Worm (Caenorhabditis elegans) whole organism, dauer: ENCODE measurements around the gene Y53C12B.7.
"Not testable (repeated sequence)": the region's sequence is repeated elsewhere in the genome, so short reads cannot be mapped to it uniquely, and the experiment has no call there.

Source experiments
- unc-62 ChIP-seq: sonication (generic microtip); optimal IDR thresholded peaks from 2 replicates; lab custom pipeline; 2017; ENCODE audit warnings: missing biosample characterization, missing genetic modification reagents, missing genetic modification characterization

The Y53C12B.7 gene

ce11 chrII:9764696-9765095 is 11.7 kb upstream of the Y53C12B.7 start:
- no peak for TF ChIP-seq unc-62 (GFP tag; lab: Kevin White, UChicago)

- TF ChIP-seq unc-62 (GFP tag; lab: Kevin White, UChicago): no peak
These were observed 6.4 kb upstream of the Y53C12B.7 start for ce11 chrII:9759382-9759781.

DNA sequence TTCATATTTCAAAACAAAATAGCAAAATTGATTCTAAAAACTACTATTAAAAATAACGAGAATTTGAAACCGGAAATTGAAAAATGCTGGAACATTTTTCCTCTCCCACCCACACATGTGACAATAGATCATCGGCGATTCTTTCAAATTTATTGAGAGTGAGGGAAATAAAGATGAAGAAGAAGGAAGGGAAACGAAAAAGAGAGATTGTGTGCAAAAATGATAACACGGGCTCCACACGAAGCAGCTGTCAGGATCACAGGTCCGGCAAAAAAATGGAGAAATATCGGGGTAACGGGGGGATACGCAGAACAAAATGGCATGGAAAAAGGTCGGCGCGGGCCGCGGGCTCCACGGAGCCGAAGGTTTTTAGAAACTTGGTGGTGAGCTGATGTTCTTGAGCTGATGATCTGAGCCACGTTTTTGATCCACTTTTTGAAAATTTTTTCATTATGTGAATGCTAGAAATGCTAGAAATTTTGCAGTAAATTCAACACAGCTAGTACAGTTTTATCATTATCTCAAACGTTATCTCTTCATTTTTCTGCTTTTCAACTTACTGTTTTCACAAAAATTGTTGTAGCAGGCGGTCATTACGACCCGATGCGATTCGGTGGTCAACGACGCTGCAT is 4.7 kb upstream of the Y53C12B.7 start, which contains the start of gene shk-1:
shk-1 (plus strand) TSS at position 582 of the 632 bp plus-strand sequence.
- no peak for TF ChIP-seq unc-62 (GFP tag; lab: Kevin White, UChicago)

DNA sequence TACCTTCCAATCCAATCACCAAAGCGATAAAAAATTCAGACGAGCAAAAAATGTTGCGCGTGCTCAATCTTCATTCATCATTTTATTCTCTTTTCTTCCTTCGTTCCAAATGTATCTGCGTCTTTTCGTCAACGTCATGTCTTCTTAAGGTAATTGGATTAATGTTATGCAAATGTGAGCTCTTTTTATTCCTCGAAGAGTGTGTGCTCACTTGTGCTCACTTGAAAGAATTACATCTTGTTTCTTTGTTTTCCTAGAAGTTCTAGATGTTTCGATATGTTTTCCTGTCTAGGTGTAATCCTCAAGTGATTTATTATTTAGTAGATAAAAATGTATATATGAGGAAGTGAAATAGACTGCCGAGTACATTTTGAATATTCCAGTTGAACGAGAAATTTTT is 2.4 kb upstream of the Y53C12B.7 start:
- TF ChIP-seq unc-62 (GFP tag; lab: Kevin White, UChicago): no peak

DNA sequence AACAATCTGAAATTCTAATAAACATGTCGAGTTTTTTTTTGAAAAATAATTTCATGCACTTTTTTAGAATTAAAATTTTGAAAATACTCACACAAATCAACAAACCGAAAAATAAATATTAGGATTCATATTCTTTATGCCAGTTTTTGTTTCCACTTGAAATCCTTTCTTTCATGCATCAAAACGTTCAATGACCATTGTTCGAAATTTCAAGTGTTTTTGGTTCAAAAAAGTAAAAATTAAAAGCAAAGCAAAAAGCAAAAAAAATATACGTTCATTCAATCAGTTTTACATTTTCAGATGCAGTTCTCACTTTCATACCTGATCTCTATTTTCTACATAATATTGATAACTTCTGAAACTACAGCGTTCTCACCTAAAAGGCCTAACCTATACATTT is 712 bp upstream of the Y53C12B.7 start, which contains the start of gene ZK1321.1:
ZK1321.1 (plus strand) TSS at position 301 of the 400 bp plus-strand sequence.
- no peak for TF ChIP-seq unc-62 (GFP tag; lab: Kevin White, UChicago)

ce11 chrII:9752278-9752677 is 740 bp downstream of the Y53C12B.7 start:
- TF ChIP-seq unc-62 (GFP tag; lab: Kevin White, UChicago): no peak

ce11 chrII:9746069-9746468 is 6.9 kb downstream of the Y53C12B.7 start, which contains the start of the genes Y53C12B.1 and nos-3:
TSS of gene Y53C12B.1 (minus strand) at chrII:9746078.
TSS of gene nos-3 (plus strand) at chrII:9746316.
- no peak for TF ChIP-seq unc-62 (GFP tag; lab: Kevin White, UChicago)

ce11 chrII:9742784-9743183 is 10.2 kb downstream of the Y53C12B.7 start, which contains the start of gene pno-1:
TSS of gene pno-1 (minus strand) at chrII:9742884.
- no peak for TF ChIP-seq unc-62 (GFP tag; lab: Kevin White, UChicago)

DNA sequence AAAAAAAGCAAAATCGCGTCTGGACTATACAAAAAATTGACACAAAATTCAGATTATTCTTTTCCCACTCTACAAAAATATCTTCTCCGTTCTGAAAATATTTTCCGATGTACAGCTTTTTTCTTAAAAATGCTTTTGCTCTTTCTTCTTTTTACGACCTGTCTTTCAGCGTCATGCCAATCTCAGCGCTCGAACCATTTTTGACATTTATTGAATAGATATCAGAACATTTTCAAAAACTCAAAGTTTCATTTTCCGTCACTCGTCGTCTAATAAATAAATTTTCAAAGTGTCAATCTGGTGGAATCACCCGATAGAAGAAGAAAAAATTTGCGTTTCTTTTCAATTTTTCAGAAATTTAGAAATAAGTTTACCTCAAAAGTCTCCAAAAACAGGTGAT is 11.6 kb downstream of the Y53C12B.7 start:
- TF ChIP-seq unc-62 (GFP tag; lab: Kevin White, UChicago): no peak

DNA sequence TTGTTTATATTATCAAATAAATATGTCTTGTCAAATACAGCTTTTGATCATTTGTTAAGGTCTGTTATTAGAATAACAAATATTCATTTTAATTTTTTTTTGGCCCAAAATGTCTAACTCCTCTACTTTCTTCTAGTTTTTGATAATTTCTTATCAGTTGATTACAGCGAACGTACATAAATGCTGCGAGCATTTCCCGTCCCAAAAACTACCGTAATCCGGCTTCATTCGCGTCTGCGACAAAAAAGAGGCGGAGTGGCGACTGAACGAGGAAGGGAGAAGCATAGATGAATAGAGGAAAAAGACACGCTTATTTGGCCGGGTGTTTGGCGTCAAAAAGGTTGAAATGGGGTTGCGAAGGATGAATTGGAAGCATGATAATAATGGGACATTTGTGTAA is 12.5 kb downstream of the Y53C12B.7 start:
- no peak for TF ChIP-seq unc-62 (GFP tag; lab: Kevin White, UChicago)

DNA sequence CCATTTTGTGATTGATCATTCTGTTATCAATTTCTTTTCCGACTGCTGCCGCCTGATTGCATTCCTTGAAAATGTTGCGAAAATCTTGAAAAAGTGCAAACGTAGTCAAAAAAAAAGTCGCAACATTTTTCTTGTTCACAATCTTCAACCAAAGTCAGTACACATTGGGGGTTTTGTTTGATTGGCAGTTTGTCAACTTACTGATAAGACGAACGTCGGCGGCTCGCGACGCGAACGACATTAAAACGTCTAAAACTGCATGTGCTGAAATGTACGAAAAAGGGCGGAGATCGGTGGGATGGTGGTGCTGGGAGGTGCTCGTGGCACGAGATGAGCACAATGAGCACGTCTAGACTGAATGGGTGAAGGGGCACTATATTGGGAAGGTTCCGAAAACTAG is 14.2 kb downstream of the Y53C12B.7 start:
- TF ChIP-seq unc-62 (GFP tag; lab: Kevin White, UChicago): no peak

DNA sequence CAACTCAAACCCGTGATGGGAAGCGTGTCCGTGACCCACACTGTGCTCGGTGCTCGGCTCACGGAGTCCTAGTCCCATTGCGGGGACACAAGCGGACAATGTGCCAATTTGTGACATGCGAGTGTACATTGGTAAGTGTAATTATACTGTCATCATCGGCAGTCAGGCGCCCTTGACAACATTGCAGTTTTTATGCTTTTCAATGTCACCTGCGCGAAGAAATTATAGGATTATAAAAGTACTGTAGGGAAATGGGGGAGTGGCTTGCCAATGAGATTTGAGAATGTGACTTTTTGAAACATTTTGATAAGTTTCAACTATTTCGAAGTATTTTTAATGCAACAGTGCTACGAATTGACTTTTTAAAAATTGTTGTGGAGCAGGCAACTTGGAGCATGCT is 17.2 kb downstream of the Y53C12B.7 start:
- TF ChIP-seq unc-62 (GFP tag; lab: Kevin White, UChicago): no peak

DNA sequence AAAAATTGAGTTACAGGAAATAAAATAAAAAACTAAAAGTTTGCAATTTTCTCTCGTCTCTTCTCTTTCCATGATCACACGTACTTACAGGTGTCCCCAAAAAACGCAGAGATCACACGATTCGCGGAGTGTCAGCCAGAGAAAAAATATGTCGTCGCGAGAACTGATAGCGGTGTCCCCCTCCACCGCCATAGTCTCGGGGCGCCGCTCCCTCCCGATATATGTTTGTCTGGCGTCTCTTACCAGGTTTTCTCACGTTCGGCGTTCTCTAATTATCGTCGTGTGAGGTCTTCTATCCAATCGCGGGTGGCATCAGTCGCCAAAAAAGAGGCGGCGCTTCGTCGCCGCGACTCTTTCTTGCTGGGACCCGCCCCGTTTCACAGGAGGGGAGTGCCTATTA is 21.2 kb downstream of the Y53C12B.7 start, which contains the start of gene mab-3:
mab-3 (plus strand) TSS at position 328 of the 400 bp plus-strand sequence.
- TF ChIP-seq unc-62 (GFP tag; lab: Kevin White, UChicago): not testable (repeated sequence)

DNA sequence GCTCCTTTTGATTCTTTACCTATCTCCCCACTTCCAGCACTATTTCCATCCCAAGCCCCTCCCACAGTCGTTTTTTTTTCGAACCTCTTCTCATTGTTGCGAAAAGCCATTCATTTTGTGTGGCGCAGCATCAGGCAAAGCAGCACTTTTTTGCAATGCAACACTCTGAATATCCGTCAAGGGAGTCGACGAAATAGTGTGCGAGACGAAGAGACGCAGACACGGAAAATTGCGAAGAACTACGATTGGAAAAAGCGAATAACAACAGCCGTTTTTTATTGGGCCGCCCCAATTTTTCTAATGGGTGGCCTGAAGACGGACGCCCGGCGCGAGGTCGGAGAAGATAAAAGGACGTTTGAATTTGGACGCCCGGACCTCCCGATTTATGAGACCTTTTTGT is 23.2 kb downstream of the Y53C12B.7 start:
- TF ChIP-seq unc-62 (GFP tag; lab: Kevin White, UChicago): no peak

DNA sequence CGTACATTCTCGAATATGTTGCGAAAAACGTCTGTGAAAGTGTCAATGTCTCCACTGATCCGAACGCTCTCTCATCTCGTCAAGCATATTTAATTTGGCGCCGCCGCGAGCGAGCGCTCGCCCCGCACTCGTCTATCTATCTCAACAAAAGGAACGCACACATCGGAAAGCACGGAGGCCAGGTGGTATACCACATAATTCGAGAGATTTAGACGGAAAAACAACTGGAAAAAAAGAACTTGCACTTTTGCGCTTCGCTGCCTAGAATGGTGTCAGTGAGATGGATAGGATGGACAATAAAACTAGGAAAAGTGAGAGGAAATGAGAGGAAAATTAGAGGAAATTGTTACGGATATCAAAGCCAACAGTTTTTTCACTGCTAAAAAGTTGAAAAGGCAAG is 23.8 kb downstream of the Y53C12B.7 start:
- no peak for TF ChIP-seq unc-62 (GFP tag; lab: Kevin White, UChicago)

DNA sequence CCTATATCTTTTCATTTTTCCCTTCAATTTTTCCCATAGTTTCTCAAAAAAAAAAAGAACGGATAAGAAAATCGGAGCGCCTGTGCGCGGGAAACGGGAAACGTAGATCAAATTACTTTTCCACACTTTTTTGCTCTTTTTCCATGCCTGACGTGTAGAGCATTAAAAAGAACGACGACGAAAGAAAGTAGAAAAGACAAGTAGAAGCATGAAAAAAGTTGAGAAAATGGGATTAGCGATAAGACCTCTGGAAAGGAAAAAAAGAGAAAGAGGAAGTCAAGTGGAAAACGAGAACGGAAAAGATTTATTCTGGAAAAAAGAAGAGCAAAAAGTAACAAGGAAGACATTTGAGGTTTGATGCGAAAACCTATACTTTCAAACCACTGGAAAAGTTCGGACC is 24.5 kb downstream of the Y53C12B.7 start:
- TF ChIP-seq unc-62 (GFP tag; lab: Kevin White, UChicago): no peak

DNA sequence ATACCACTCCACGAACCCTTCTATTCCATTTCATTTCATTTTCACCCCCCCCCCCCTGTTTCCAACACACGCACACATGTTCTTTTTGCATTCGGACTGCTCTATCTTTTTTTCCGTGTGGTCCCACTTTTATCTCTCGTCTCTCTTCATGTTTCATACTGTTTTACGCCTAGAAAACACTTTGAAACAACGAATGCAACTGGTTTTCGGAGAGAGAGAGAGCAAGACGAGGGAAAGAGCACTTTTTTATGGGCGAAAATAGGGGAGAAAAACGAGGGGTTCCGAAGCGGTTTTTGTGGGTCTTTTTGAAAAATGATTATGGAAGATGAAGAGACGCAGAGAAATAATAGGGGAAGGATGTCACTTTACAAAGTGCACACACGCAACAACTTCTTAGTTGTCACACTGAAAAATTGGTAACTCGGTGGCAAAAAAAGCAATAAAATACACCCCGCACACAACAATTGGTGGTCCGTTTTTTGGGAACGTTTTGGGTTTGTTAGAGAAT is 25.8 kb downstream of the Y53C12B.7 start:
- TF ChIP-seq unc-62 (GFP tag; lab: Kevin White, UChicago): no peak
